Worm (Caenorhabditis elegans) whole organism, early embryonic: ENCODE results near the gene C40H5.2.

ENCODE experiments used
- ceh-13 ChIP-seq: fragments of 200-800 bp; sonication (Bioruptor generic); optimal IDR thresholded peaks from 2 replicates; lab custom pipeline; 2018; ENCODE audit warnings: mild to moderate bottlenecking, missing genetic modification characterization, missing compliant biosample characterization
- hmg-4 ChIP-seq: fragments of 200-800 bp; sonication (Bioruptor generic); optimal IDR thresholded peaks from 2 replicates; lab custom pipeline; 2018; ENCODE audit warnings: mild to moderate bottlenecking, missing genetic modification characterization, missing compliant biosample characterization

ce11 chrX:11745821-11746485 is at the start of gene C40H5.2:
- no peak for TF ChIP-seq hmg-4
- no peak for TF ChIP-seq ceh-13 (GFP tag; lab: Kevin White, UChicago)
